Worm (Caenorhabditis elegans) whole organism, L1 larva: ENCODE results near the gene C37H5.14.

Source experiments
- C16A3.4 ChIP-seq: fragments of 150-350 bp; optimal IDR thresholded peaks from 2 replicates; lab custom pipeline; 2014; ENCODE audit warnings: missing biosample characterization, missing genetic modification characterization
- aha-1 ChIP-seq: fragments of 150-350 bp; optimal IDR thresholded peaks from 2 replicates; lab custom pipeline; 2014; ENCODE audit warnings: missing biosample characterization, missing genetic modification characterization
- jun-1 ChIP-seq: fragments of 150-350 bp; optimal IDR thresholded peaks from 2 replicates; lab custom pipeline; 2014; ENCODE audit warnings: missing biosample characterization, missing genetic modification reagents, missing genetic modification characterization
- nhr-237 ChIP-seq: fragments of 150-350 bp; optimal IDR thresholded peaks from 2 replicates; lab custom pipeline; 2014; ENCODE audit warnings: missing biosample characterization, missing genetic modification characterization
- snpc-4 ChIP-seq: fragments of 150-350 bp; optimal IDR thresholded peaks from 2 replicates; lab custom pipeline; 2014; ENCODE audit warnings: missing biosample characterization, missing genetic modification characterization

ce11 chrV:4818563-4818962 lies 15.6 kb downstream of the C37H5.14 start, which contains the start of gene ccep-97:
- TF ChIP-seq jun-1 (tag; lab: Kevin White, UChicago) (no peak), snpc-4 (no peak), aha-1 (tag; lab: Kevin White, UChicago) (no peak), nhr-237 (no peak), C16A3.4 (tag; lab: Kevin White, UChicago) (no peak)
